Fruit fly (Drosophila melanogaster) whole organism, embryonic: Measurements from ENCODE around the gene mRRF1.

Experiments used
- Adf1 ChIP-seq: fragments of 200-800 bp; sonication (Bioruptor generic); IDR thresholded peaks from 2 replicates; pipeline ENCODE4 v1.3.6; 2022; ENCODE audit warnings: missing biosample characterization, missing genetic modification characterization
- Atf6 ChIP-seq: fragments of 200-800 bp; sonication (Bioruptor generic); IDR thresholded peaks from 2 replicates; pipeline ENCODE4 v1.3.6; 2022; ENCODE audit warnings: missing biosample characterization, missing genetic modification characterization
- CG10267 ChIP-seq: fragments of 200-800 bp; sonication (Bioruptor generic); optimal IDR thresholded peaks from 2 replicates; lab custom pipeline; 2018; ENCODE audit warnings: missing biosample characterization, mild to moderate bottlenecking, missing genetic modification characterization, moderate library complexity
- CG10274 ChIP-seq: fragments of 200-800 bp; sonication (Bioruptor generic); optimal IDR thresholded peaks from 3 replicates; lab custom pipeline; 2017; ENCODE audit warnings: missing biosample characterization, mild to moderate bottlenecking, missing genetic modification characterization
- CG10366 ChIP-seq: fragments of 200-800 bp; sonication (Bioruptor generic); IDR thresholded peaks from 2 replicates; pipeline ENCODE4 v1.3.6; 2022; ENCODE audit warnings: missing biosample characterization, missing genetic modification characterization
- CG10462 ChIP-seq: fragments of 200-800 bp; sonication (Bioruptor generic); optimal IDR thresholded peaks from 2 replicates; lab custom pipeline; 2016; ENCODE audit warnings: missing biosample characterization, missing genetic modification characterization
- CG10543 ChIP-seq: fragments of 200-800 bp; sonication (Bioruptor generic); optimal IDR thresholded peaks from 3 replicates; lab custom pipeline; 2017; ENCODE audit warnings: missing biosample characterization, mild to moderate bottlenecking, missing genetic modification characterization, moderate library complexity
- CG11085 ChIP-seq: fragments of 200-800 bp; sonication (Bioruptor generic); IDR thresholded peaks from 2 replicates; pipeline ENCODE4 v1.3.6; 2022; ENCODE audit warnings: missing biosample characterization, missing genetic modification characterization
- CG11695 ChIP-seq: fragments of 200-800 bp; sonication (Bioruptor generic); IDR thresholded peaks from 3 replicates; pipeline ENCODE4 v1.3.6; 2022; ENCODE audit warnings: missing biosample characterization, missing genetic modification characterization
- CG11723 ChIP-seq: fragments of 200-800 bp; sonication (Bioruptor generic); optimal IDR thresholded peaks from 2 replicates; lab custom pipeline; 2017; ENCODE audit warnings: missing biosample characterization, mild to moderate bottlenecking, missing genetic modification characterization
- CG12155 ChIP-seq: fragments of 200-800 bp; sonication (Bioruptor generic); optimal IDR thresholded peaks from 3 replicates; lab custom pipeline; 2016; ENCODE audit warnings: missing biosample characterization, missing genetic modification characterization
- CG1529 ChIP-seq: fragments of 200-800 bp; sonication (Bioruptor generic); optimal IDR thresholded peaks from 3 replicates; lab custom pipeline; 2018; ENCODE audit warnings: missing biosample characterization, missing genetic modification characterization
- CG2202 ChIP-seq: fragments of 200-800 bp; sonication (Bioruptor generic); optimal IDR thresholded peaks from 2 replicates; lab custom pipeline; 2018; ENCODE audit warnings: missing biosample characterization, mild to moderate bottlenecking, missing genetic modification characterization
- CG33213 ChIP-seq: fragments of 200-800 bp; sonication (Bioruptor generic); optimal IDR thresholded peaks from 3 replicates; lab custom pipeline; 2016; ENCODE audit warnings: missing biosample characterization, missing genetic modification characterization
- CG3847 ChIP-seq: fragments of 200-800 bp; sonication (Bioruptor generic); IDR thresholded peaks from 2 replicates; pipeline ENCODE4 v1.3.6; 2022; ENCODE audit warnings: missing biosample characterization, missing genetic modification characterization
- CG4328 ChIP-seq: fragments of 200-800 bp; sonication (Bioruptor generic); optimal IDR thresholded peaks from 3 replicates; lab custom pipeline; 2017; ENCODE audit warnings: missing biosample characterization, missing genetic modification reagents, missing genetic modification characterization
- CG4707 ChIP-seq: fragments of 200-800 bp; sonication (Bioruptor generic); optimal IDR thresholded peaks from 2 replicates; lab custom pipeline; 2018; ENCODE audit warnings: missing biosample characterization, mild to moderate bottlenecking, missing genetic modification characterization, moderate library complexity
- CG5953 ChIP-seq: fragments of 200-800 bp; sonication (Bioruptor generic); IDR thresholded peaks from 2 replicates; pipeline ENCODE4 v1.3.6; 2022; ENCODE audit warnings: missing biosample characterization, missing genetic modification characterization
- CG6689 ChIP-seq: fragments of 200-800 bp; sonication (Bioruptor generic); IDR thresholded peaks from 2 replicates; pipeline ENCODE4 v1.3.6; 2022; ENCODE audit warnings: missing biosample characterization, missing genetic modification characterization
- CG6765 ChIP-seq: fragments of 200-800 bp; sonication (Bioruptor generic); optimal IDR thresholded peaks from 3 replicates; lab custom pipeline; 2017; ENCODE audit warnings: missing biosample characterization, mild to moderate bottlenecking, missing genetic modification characterization
- CG9215 ChIP-seq: fragments of 200-800 bp; sonication (Bioruptor generic); IDR thresholded peaks from 2 replicates; pipeline ENCODE4 v1.3.6; 2022; ENCODE audit warnings: missing biosample characterization, missing genetic modification characterization
- CG9727 ChIP-seq: fragments of 200-800 bp; sonication (Bioruptor generic); optimal IDR thresholded peaks from 3 replicates; lab custom pipeline; 2017; ENCODE audit warnings: missing biosample characterization, mild to moderate bottlenecking, missing genetic modification characterization
- CG9876 ChIP-seq: fragments of 200-800 bp; sonication (Bioruptor generic); optimal IDR thresholded peaks from 2 replicates; lab custom pipeline; 2016; ENCODE audit warnings: missing biosample characterization, missing genetic modification characterization
- CrebB ChIP-seq: fragments of 200-800 bp; sonication (Bioruptor generic); optimal IDR thresholded peaks from 3 replicates; lab custom pipeline; 2018; ENCODE audit warnings: missing biosample characterization, mild to moderate bottlenecking, missing genetic modification characterization
- D19B ChIP-seq: fragments of 200-800 bp; sonication (Bioruptor generic); optimal IDR thresholded peaks from 2 replicates; lab custom pipeline; 2017; ENCODE audit warnings: missing biosample characterization, mild to moderate bottlenecking, missing genetic modification characterization
- Ets97D ChIP-seq: fragments of 200-800 bp; sonication (Bioruptor generic); optimal IDR thresholded peaks from 3 replicates; lab custom pipeline; 2016; ENCODE audit warnings: missing biosample characterization, missing genetic modification characterization
- GATAe ChIP-seq: fragments of 200-800 bp; sonication (Bioruptor generic); conservative IDR thresholded peaks from 2 replicates; pipeline ENCODE4 v1.3.6; 2022; ENCODE audit warnings: missing biosample characterization, missing genetic modification characterization
- HmgD ChIP-seq: fragments of 200-800 bp; sonication (Bioruptor generic); optimal IDR thresholded peaks from 3 replicates; lab custom pipeline; 2016; ENCODE audit warnings: missing biosample characterization, missing genetic modification characterization
- Lhr ChIP-seq: fragments of 200-800 bp; sonication (Bioruptor generic); optimal IDR thresholded peaks from 3 replicates; lab custom pipeline; 2017; ENCODE audit warnings: mild to moderate bottlenecking, missing biosample characterization, missing genetic modification reagents, missing genetic modification characterization
- NK7.1 ChIP-seq: fragments of 200-800 bp; sonication (Bioruptor generic); optimal IDR thresholded peaks from 3 replicates; lab custom pipeline; 2016; ENCODE audit warnings: missing biosample characterization, missing genetic modification characterization
- Scr ChIP-seq: fragments of 200-800 bp; sonication (Bioruptor generic); IDR thresholded peaks from 2 replicates; pipeline ENCODE4 v1.3.6; 2022; ENCODE audit warnings: missing biosample characterization, missing genetic modification characterization; ENCODE audit not compliant: partially characterized antibody
- Sry-β ChIP-seq: fragments of 200-800 bp; sonication (Bioruptor generic); optimal IDR thresholded peaks from 2 replicates; lab custom pipeline; 2018; ENCODE audit warnings: missing biosample characterization, mild to moderate bottlenecking, missing genetic modification characterization, moderate library complexity
- ato ChIP-seq: fragments of 200-800 bp; sonication (Bioruptor generic); IDR thresholded peaks from 2 replicates; pipeline ENCODE4 v1.3.6; 2022; ENCODE audit warnings: missing biosample characterization, missing genetic modification characterization; ENCODE audit not compliant: partially characterized antibody
- bbx ChIP-seq: fragments of 200-800 bp; sonication (Bioruptor generic); IDR thresholded peaks from 2 replicates; pipeline ENCODE4 v1.3.6; 2022; ENCODE audit warnings: missing biosample characterization, missing genetic modification characterization; ENCODE audit not compliant: partially characterized antibody
- chm ChIP-seq: fragments of 200-800 bp; sonication (Bioruptor generic); IDR thresholded peaks from 2 replicates; pipeline ENCODE4 v1.3.6; 2022; ENCODE audit warnings: missing biosample characterization, missing genetic modification characterization
- crc ChIP-seq: fragments of 200-800 bp; sonication (Bioruptor generic); optimal IDR thresholded peaks from 2 replicates; lab custom pipeline; 2016; ENCODE audit warnings: missing biosample characterization, missing genetic modification characterization
- dmrt99B ChIP-seq: fragments of 200-800 bp; sonication (Bioruptor generic); optimal IDR thresholded peaks from 2 replicates; lab custom pipeline; 2018; ENCODE audit warnings: missing biosample characterization, mild to moderate bottlenecking, missing genetic modification characterization, moderate library complexity
- esg ChIP-seq: fragments of 200-800 bp; sonication (Bioruptor generic); conservative IDR thresholded peaks from 2 replicates; pipeline ENCODE4 v1.3.6; 2022; ENCODE audit warnings: missing biosample characterization, missing genetic modification characterization
- fd102C ChIP-seq: fragments of 200-800 bp; sonication (Bioruptor generic); optimal IDR thresholded peaks from 2 replicates; lab custom pipeline; 2018; ENCODE audit warnings: missing biosample characterization, mild to moderate bottlenecking, missing genetic modification characterization, moderate library complexity
- fd64A ChIP-seq: fragments of 200-800 bp; sonication (Bioruptor generic); optimal IDR thresholded peaks from 3 replicates; lab custom pipeline; 2018; ENCODE audit warnings: missing biosample characterization, mild to moderate bottlenecking, missing genetic modification characterization
- grn ChIP-seq: fragments of 200-800 bp; sonication (Bioruptor generic); optimal IDR thresholded peaks from 3 replicates; lab custom pipeline; 2017; ENCODE audit warnings: missing biosample characterization, missing genetic modification characterization
- hth ChIP-seq: fragments of >200 bp; optimal IDR thresholded peaks from 2 replicates; lab custom pipeline; 2017; ENCODE audit warnings: inconsistent platforms
- org-1 ChIP-seq: fragments of 200-800 bp; sonication (Bioruptor generic); optimal IDR thresholded peaks from 2 replicates; lab custom pipeline; 2017; ENCODE audit warnings: missing biosample characterization, missing genetic modification characterization
- otp ChIP-seq: fragments of 200-800 bp; sonication (Bioruptor generic); IDR thresholded peaks from 3 replicates; pipeline ENCODE4, ENCODE4 v1.3.6; 2022; ENCODE audit warnings: missing biosample characterization, missing genetic modification characterization
- pnt ChIP-seq: fragments of 200-800 bp; sonication (Bioruptor generic); optimal IDR thresholded peaks from 3 replicates; lab custom pipeline; 2016; ENCODE audit warnings: missing biosample characterization, missing genetic modification characterization
- repo ChIP-seq: fragments of 200-800 bp; sonication (Bioruptor generic); optimal IDR thresholded peaks from 2 replicates; lab custom pipeline; 2016; ENCODE audit warnings: missing biosample characterization, missing genetic modification characterization
- run ChIP-seq: fragments of 200-800 bp; sonication (Bioruptor generic); optimal IDR thresholded peaks from 3 replicates; lab custom pipeline; 2018; ENCODE audit warnings: missing biosample characterization, mild to moderate bottlenecking, missing genetic modification characterization
- salm ChIP-seq: fragments of 200-800 bp; sonication (Bioruptor generic); optimal IDR thresholded peaks from 2 replicates; lab custom pipeline; 2018; ENCODE audit warnings: missing biosample characterization, mild to moderate bottlenecking, missing genetic modification characterization
- schlank ChIP-seq: fragments of 200-800 bp; sonication (Bioruptor generic); optimal IDR thresholded peaks from 2 replicates; lab custom pipeline; 2018; ENCODE audit warnings: missing biosample characterization, mild to moderate bottlenecking, missing genetic modification characterization
- tx ChIP-seq: fragments of 200-800 bp; sonication (Bioruptor generic); optimal IDR thresholded peaks from 2 replicates; lab custom pipeline; 2016; ENCODE audit warnings: missing biosample characterization, missing genetic modification characterization

The mRRF1 gene

dm6 chr3L:9410754-9411423, 46.7 kb downstream of the mRRF1 start, which contains the start of the genes CG4022 and Cpsf5 (continued):
- TF ChIP-seq otp (GFP tag; lab: Robert Waterston, UW) = peak; percentile 74; the same call in 1 of the 3 replicates
- peak; percentile 51 for TF ChIP-seq pnt (GFP tag; lab: Kevin White, UChicago)
- peak; percentile 79 for TF ChIP-seq esg (GFP tag; lab: Robert Waterston, UW)
- peak; percentile 1; the same call in 1 of the 2 replicates for TF ChIP-seq CG5953 (GFP tag; lab: Robert Waterston, UW)
- TF ChIP-seq NK7.1 = no peak
- no peak for TF ChIP-seq dmrt99B (tag; lab: Kevin White, UChicago)
- TF ChIP-seq Ets97D = peak; percentile 63
- TF ChIP-seq tx (GFP tag; lab: Kevin White, UChicago) = peak; percentile 40
- TF ChIP-seq CG9727 (GFP tag; lab: Kevin White, UChicago) = peak; percentile 84
- TF ChIP-seq Atf6 = peak; percentile 85
- TF ChIP-seq salm (tag; lab: Kevin White, UChicago) = peak; percentile 43
- peak; percentile 75 for TF ChIP-seq CrebB (tag; lab: Kevin White, UChicago)
- TF ChIP-seq org-1 = peak; percentile 45
- no peak for TF ChIP-seq fd64A (GFP tag; lab: Kevin White, UChicago)
- TF ChIP-seq CG12155 = peak; percentile 82
- no peak for TF ChIP-seq fd102C (GFP tag; lab: Kevin White, UChicago)
- TF ChIP-seq CG10462 = peak; percentile 67
- TF ChIP-seq CG6765 (GFP tag; lab: Kevin White, UChicago) = no peak
- peak; percentile 82 for TF ChIP-seq CG9215 (GFP tag; lab: Robert Waterston, UW)
- TF ChIP-seq hth (lab: Kevin White, UChicago) = no peak
- peak; percentile 50; the same call in 1 of the 2 replicates for TF ChIP-seq chm (GFP tag; lab: Robert Waterston, UW)
- peak; percentile 63 for TF ChIP-seq schlank (tag; lab: Kevin White, UChicago)
- peak; percentile 45 for TF ChIP-seq D19B (GFP tag; lab: Kevin White, UChicago)
- peak; percentile 54 for TF ChIP-seq run (tag; lab: Kevin White, UChicago)
- TF ChIP-seq grn = peak; percentile 35
- TF ChIP-seq CG10543 (GFP tag; lab: Kevin White, UChicago) = peak; percentile 92
- TF ChIP-seq CG33213 = peak; percentile 52
- peak; percentile 2 for TF ChIP-seq repo (GFP tag; lab: Kevin White, UChicago)
- TF ChIP-seq Lhr (GFP tag; lab: Kevin White, UChicago) = peak; percentile 80
- peak; percentile 73 for TF ChIP-seq CG11695 (GFP tag; lab: Robert Waterston, UW)
- no peak for TF ChIP-seq ato (GFP tag; lab: Robert Waterston, UW)
- no peak for TF ChIP-seq crc (GFP tag; lab: Kevin White, UChicago)
- peak; percentile 86 for TF ChIP-seq CG10366 (GFP tag; lab: Robert Waterston, UW)
- TF ChIP-seq CG1529 (GFP tag; lab: Kevin White, UChicago) = peak; percentile 76
- TF ChIP-seq CG11085 (GFP tag; lab: Robert Waterston, UW) = peak; percentile 56; the same call in 1 of the 2 replicates
- no peak for TF ChIP-seq CG10274 (GFP tag; lab: Kevin White, UChicago)
- TF ChIP-seq HmgD (GFP tag; lab: Kevin White, UChicago) = no peak
- no peak for TF ChIP-seq CG9876 (GFP tag; lab: Kevin White, UChicago)
- no peak for TF ChIP-seq bbx (GFP tag; lab: Robert Waterston, UW)
- peak; percentile 41; the same call in 1 of the 2 replicates for TF ChIP-seq Scr (GFP tag; lab: Robert Waterston, UW)
- TF ChIP-seq CG10267 (tag; lab: Kevin White, UChicago) = peak; percentile 81
- TF ChIP-seq GATAe (GFP tag; lab: Robert Waterston, UW) = no peak
- TF ChIP-seq CG3847 (GFP tag; lab: Robert Waterston, UW) = peak; percentile 88
- TF ChIP-seq CG6689 (GFP tag; lab: Robert Waterston, UW) = peak; percentile 79
- peak; percentile 23 for TF ChIP-seq CG4707 (GFP tag; lab: Kevin White, UChicago)
- TF ChIP-seq CG11723 (GFP tag; lab: Kevin White, UChicago) = peak; percentile 52
- peak; percentile 61; the same call in 1 of the 2 replicates for TF ChIP-seq Adf1 (GFP tag; lab: Robert Waterston, UW)
- peak; percentile 78 for TF ChIP-seq CG4328 (GFP tag; lab: Kevin White, UChicago)
- TF ChIP-seq Sry-β (GFP tag; lab: Kevin White, UChicago) = peak; percentile 42
- TF ChIP-seq CG2202 (tag; lab: Kevin White, UChicago) = peak; percentile 69
